Fruit fly (Drosophila melanogaster) whole organism, embryonic: ENCODE results near the gene CG15548.

ENCODE experiments used
- ATbp ChIP-seq: fragments of 200-800 bp; sonication (Bioruptor generic); optimal IDR thresholded peaks from 2 replicates; lab custom pipeline; 2017; ENCODE audit warnings: missing biosample characterization, mild to moderate bottlenecking, missing genetic modification characterization, missing genetic modification reagents
- BEAF-32 ChIP-seq: fragments of 200-800 bp; sonication (Bioruptor generic); optimal IDR thresholded peaks from 3 replicates; lab custom pipeline; 2017; ENCODE audit warnings: missing biosample characterization, missing genetic modification characterization, mild to moderate bottlenecking, moderate library complexity, missing genetic modification reagents
- CG12299 ChIP-seq: fragments of 200-800 bp; sonication (Bioruptor generic); optimal IDR thresholded peaks from 2 replicates; lab custom pipeline; 2018; ENCODE audit warnings: missing biosample characterization, mild to moderate bottlenecking, missing genetic modification characterization
- CG12659 ChIP-seq: fragments of 200-800 bp; sonication (Bioruptor generic); optimal IDR thresholded peaks from 3 replicates; lab custom pipeline; 2017; ENCODE audit warnings: mild to moderate bottlenecking, missing biosample characterization, missing genetic modification reagents, missing genetic modification characterization
- CG12942 ChIP-seq: fragments of 200-800 bp; sonication (Bioruptor generic); optimal IDR thresholded peaks from 3 replicates; lab custom pipeline; 2016; ENCODE audit warnings: missing biosample characterization, missing genetic modification characterization
- CG17186 ChIP-seq: fragments of 200-800 bp; sonication (Bioruptor generic); optimal IDR thresholded peaks from 3 replicates; lab custom pipeline; 2017; ENCODE audit warnings: missing biosample characterization, missing genetic modification reagents, missing genetic modification characterization
- CG17361 ChIP-seq: fragments of 200-800 bp; sonication (Bioruptor generic); IDR thresholded peaks from 3 replicates; pipeline ENCODE4 v1.3.6; 2022; ENCODE audit warnings: missing biosample characterization, missing genetic modification characterization
- CG18619 ChIP-seq: fragments of 200-800 bp; sonication (Bioruptor generic); optimal IDR thresholded peaks from 3 replicates; lab custom pipeline; 2017; ENCODE audit warnings: missing biosample characterization, mild to moderate bottlenecking, missing genetic modification characterization
- CG3065 ChIP-seq: fragments of 200-800 bp; sonication (Bioruptor generic); optimal IDR thresholded peaks from 2 replicates; lab custom pipeline; 2016; ENCODE audit warnings: missing biosample characterization, missing genetic modification characterization
- CG43689 ChIP-seq: fragments of 200-800 bp; sonication (Bioruptor generic); IDR thresholded peaks from 2 replicates; pipeline ENCODE4 v1.3.6; 2022; ENCODE audit warnings: missing biosample characterization, missing genetic modification characterization
- CG4404 ChIP-seq: fragments of 200-800 bp; sonication (Bioruptor generic); IDR thresholded peaks from 2 replicates; pipeline ENCODE4 v1.3.6; 2022; ENCODE audit warnings: missing biosample characterization, missing genetic modification characterization
- CG4820 ChIP-seq: fragments of 200-800 bp; sonication (Bioruptor generic); optimal IDR thresholded peaks from 3 replicates; lab custom pipeline; 2016; ENCODE audit warnings: missing biosample characterization, missing genetic modification characterization
- CG7372 ChIP-seq: fragments of 200-800 bp; sonication (Bioruptor generic); IDR thresholded peaks from 2 replicates; pipeline ENCODE4 v1.3.6; 2022; ENCODE audit warnings: missing biosample characterization, missing genetic modification characterization
- CG7928 ChIP-seq: fragments of 200-800 bp; sonication (Bioruptor generic); optimal IDR thresholded peaks from 2 replicates; lab custom pipeline; 2017; ENCODE audit warnings: missing biosample characterization, mild to moderate bottlenecking, missing genetic modification characterization
- Dip2 ChIP-seq: fragments of 200-800 bp; sonication (Bioruptor generic); IDR thresholded peaks from 2 replicates; pipeline ENCODE4 v1.3.6; 2022; ENCODE audit warnings: missing biosample characterization, missing genetic modification characterization
- Dll ChIP-seq: fragments of 200-800 bp; sonication (Bioruptor generic); IDR thresholded peaks from 4 replicates; pipeline ENCODE4 v1.3.6; 2022; ENCODE audit warnings: missing biosample characterization, missing genetic modification characterization; ENCODE audit not compliant: partially characterized antibody
- E2f2 ChIP-seq: fragments of 200-800 bp; sonication (Bioruptor generic); IDR thresholded peaks from 2 replicates; pipeline ENCODE4 v1.3.6; 2022; ENCODE audit warnings: missing biosample characterization, missing genetic modification characterization
- Elba2 ChIP-seq: fragments of 200-800 bp; sonication (Bioruptor generic); optimal IDR thresholded peaks from 3 replicates; lab custom pipeline; 2016; ENCODE audit warnings: missing biosample characterization, missing genetic modification characterization
- Gug ChIP-seq: fragments of 200-800 bp; sonication (Bioruptor generic); IDR thresholded peaks from 4 replicates; pipeline ENCODE4 v1.3.6; 2022; ENCODE audit warnings: missing biosample characterization, missing genetic modification characterization
- H2.0 ChIP-seq: fragments of 200-800 bp; sonication (Bioruptor generic); IDR thresholded peaks from 2 replicates; pipeline ENCODE4 v1.3.6; 2022; ENCODE audit warnings: missing biosample characterization, missing genetic modification characterization
- HLHmδ ChIP-seq: fragments of 200-800 bp; sonication (Bioruptor generic); optimal IDR thresholded peaks from 2 replicates; lab custom pipeline; 2018; ENCODE audit warnings: missing biosample characterization, mild to moderate bottlenecking, missing genetic modification characterization, moderate library complexity
- Hr3 ChIP-seq: fragments of 200-800 bp; sonication (Bioruptor generic); optimal IDR thresholded peaks from 3 replicates; lab custom pipeline; 2016; ENCODE audit warnings: missing biosample characterization, missing genetic modification characterization
- Kr ChIP-seq: fragments of 200-800 bp; sonication (Bioruptor generic); optimal IDR thresholded peaks from 2 replicates; lab custom pipeline; 2017; ENCODE audit warnings: missing biosample characterization, mild to moderate bottlenecking, missing genetic modification characterization
- NK7.1 ChIP-seq: fragments of 200-800 bp; sonication (Bioruptor generic); optimal IDR thresholded peaks from 3 replicates; lab custom pipeline; 2016; ENCODE audit warnings: missing biosample characterization, missing genetic modification characterization
- Nf-YC ChIP-seq: fragments of 200-800 bp; optimal IDR thresholded peaks from 3 replicates; lab custom pipeline; 2019; ENCODE audit warnings: missing biosample characterization, mild to moderate bottlenecking, missing genetic modification characterization, moderate library complexity
- Opbp ChIP-seq: fragments of 200-800 bp; sonication (Bioruptor generic); IDR thresholded peaks from 3 replicates; pipeline ENCODE4 v1.3.6; 2022; ENCODE audit warnings: missing biosample characterization, missing genetic modification characterization; ENCODE audit not compliant: partially characterized antibody
- Scr ChIP-seq: fragments of 200-800 bp; sonication (Bioruptor generic); IDR thresholded peaks from 2 replicates; pipeline ENCODE4 v1.3.6; 2022; ENCODE audit warnings: missing biosample characterization, missing genetic modification characterization; ENCODE audit not compliant: partially characterized antibody
- TFAM ChIP-seq: fragments of 200-800 bp; sonication (Bioruptor generic); optimal IDR thresholded peaks from 2 replicates; lab custom pipeline; 2017; ENCODE audit warnings: missing biosample characterization, missing genetic modification characterization, inconsistent platforms
- ara ChIP-seq: fragments of 200-800 bp; sonication (Bioruptor generic); IDR thresholded peaks from 2 replicates; pipeline ENCODE4 v1.3.6; 2022; ENCODE audit warnings: missing biosample characterization, missing genetic modification characterization
- cato ChIP-seq: fragments of 200-800 bp; sonication (Bioruptor generic); optimal IDR thresholded peaks from 2 replicates; lab custom pipeline; 2016; ENCODE audit warnings: missing biosample characterization, missing genetic modification characterization, borderline replicate concordance
- chm ChIP-seq: fragments of 200-800 bp; sonication (Bioruptor generic); IDR thresholded peaks from 2 replicates; pipeline ENCODE4 v1.3.6; 2022; ENCODE audit warnings: missing biosample characterization, missing genetic modification characterization
- chn ChIP-seq: fragments of 200-800 bp; sonication (Bioruptor generic); optimal IDR thresholded peaks from 2 replicates; lab custom pipeline; 2016; ENCODE audit warnings: missing biosample characterization, missing genetic modification characterization
- crc ChIP-seq: fragments of 200-800 bp; sonication (Bioruptor generic); optimal IDR thresholded peaks from 2 replicates; lab custom pipeline; 2016; ENCODE audit warnings: missing biosample characterization, missing genetic modification characterization
- da ChIP-seq: fragments of 200-800 bp; sonication (Bioruptor generic); optimal IDR thresholded peaks from 2 replicates; lab custom pipeline; 2016; ENCODE audit warnings: missing biosample characterization, missing genetic modification characterization
- dan ChIP-seq: fragments of 200-800 bp; sonication (Bioruptor generic); IDR thresholded peaks from 2 replicates; pipeline ENCODE4 v1.3.6; 2022; ENCODE audit warnings: missing biosample characterization, missing genetic modification characterization
- dimm ChIP-seq: fragments of 200-800 bp; sonication (Bioruptor generic); IDR thresholded peaks from 2 replicates; pipeline ENCODE4 v1.3.6; 2022; ENCODE audit warnings: missing biosample characterization, missing genetic modification characterization
- dm ChIP-seq: fragments of 200-800 bp; sonication (Bioruptor generic); optimal IDR thresholded peaks from 3 replicates; lab custom pipeline; 2016; ENCODE audit warnings: missing biosample characterization, missing genetic modification characterization
- exex ChIP-seq: fragments of 200-800 bp; sonication (Bioruptor generic); optimal IDR thresholded peaks from 4 replicates; lab custom pipeline; 2018; ENCODE audit warnings: missing biosample characterization, mild to moderate bottlenecking, missing genetic modification characterization, moderate library complexity
- grn ChIP-seq: fragments of 200-800 bp; sonication (Bioruptor generic); optimal IDR thresholded peaks from 3 replicates; lab custom pipeline; 2017; ENCODE audit warnings: missing biosample characterization, missing genetic modification characterization
- hth ChIP-seq: fragments of >200 bp; optimal IDR thresholded peaks from 2 replicates; lab custom pipeline; 2017; ENCODE audit warnings: inconsistent platforms
- nom ChIP-seq: fragments of 200-800 bp; sonication (Bioruptor generic); optimal IDR thresholded peaks from 2 replicates; lab custom pipeline; 2017; ENCODE audit warnings: missing biosample characterization, missing genetic modification characterization, mild to moderate bottlenecking, moderate library complexity, missing genetic modification reagents
- org-1 ChIP-seq: fragments of 200-800 bp; sonication (Bioruptor generic); optimal IDR thresholded peaks from 2 replicates; lab custom pipeline; 2017; ENCODE audit warnings: missing biosample characterization, missing genetic modification characterization
- p53 ChIP-seq: fragments of 200-800 bp; sonication (Bioruptor generic); optimal IDR thresholded peaks from 2 replicates; lab custom pipeline; 2016; ENCODE audit warnings: missing biosample characterization, missing genetic modification characterization
- row ChIP-seq: fragments of 200-800 bp; sonication (Bioruptor generic); IDR thresholded peaks from 3 replicates; pipeline ENCODE4 v1.3.6; 2022; ENCODE audit warnings: missing biosample characterization, missing genetic modification characterization
- salm ChIP-seq: fragments of 200-800 bp; sonication (Bioruptor generic); optimal IDR thresholded peaks from 2 replicates; lab custom pipeline; 2018; ENCODE audit warnings: missing biosample characterization, mild to moderate bottlenecking, missing genetic modification characterization
- sob ChIP-seq: fragments of 200-800 bp; sonication (Bioruptor generic); IDR thresholded peaks from 2 replicates; pipeline ENCODE4 v1.3.6; 2022; ENCODE audit warnings: missing biosample characterization, missing genetic modification characterization
- sqz ChIP-seq: fragments of 200-800 bp; sonication (Bioruptor generic); optimal IDR thresholded peaks from 3 replicates; lab custom pipeline; 2018; ENCODE audit warnings: missing biosample characterization, mild to moderate bottlenecking, missing genetic modification characterization
- sug ChIP-seq: fragments of 200-800 bp; optimal IDR thresholded peaks from 2 replicates; lab custom pipeline; 2019; ENCODE audit warnings: missing biosample characterization, mild to moderate bottlenecking, missing genetic modification characterization, moderate library complexity
- tin ChIP-seq: fragments of 200-800 bp; sonication (Bioruptor generic); optimal IDR thresholded peaks from 3 replicates; lab custom pipeline; 2016; ENCODE audit warnings: missing biosample characterization, missing genetic modification characterization
- trh ChIP-seq: fragments of 200-800 bp; sonication (Bioruptor generic); optimal IDR thresholded peaks from 2 replicates; lab custom pipeline; 2016; ENCODE audit warnings: missing biosample characterization, missing genetic modification characterization
- yki ChIP-seq: fragments of >200 bp; optimal IDR thresholded peaks from 3 replicates; lab custom pipeline; 2018

CG15548 gene

dm6 chr3R:30933894-30934434 lies 25.5 kb upstream of the CG15548 start (continued):
- TF ChIP-seq Dll (no peak), CG7372 (GFP tag; lab: Robert Waterston, UW) (no peak), CG12942 (GFP tag; lab: Kevin White, UChicago) (no peak), CG12299 (tag; lab: Kevin White, UChicago) (no peak), H2.0 (GFP tag; lab: Robert Waterston, UW) (no peak), Elba2 (GFP tag; lab: Kevin White, UChicago) (no peak), Scr (no peak), HLHmδ (peak; percentile 65), yki (no peak), BEAF-32 (GFP tag; lab: Kevin White, UChicago) (no peak), chm (GFP tag; lab: Robert Waterston, UW) (0 out of 2 replicates have a peak, but pooled peaks have one; percentile 32), cato (no peak), CG7928 (GFP tag; lab: Kevin White, UChicago) (no peak), nom (no peak), CG12659 (GFP tag; lab: Kevin White, UChicago) (no peak), CG3065 (GFP tag; lab: Kevin White, UChicago) (no peak)

DNA sequence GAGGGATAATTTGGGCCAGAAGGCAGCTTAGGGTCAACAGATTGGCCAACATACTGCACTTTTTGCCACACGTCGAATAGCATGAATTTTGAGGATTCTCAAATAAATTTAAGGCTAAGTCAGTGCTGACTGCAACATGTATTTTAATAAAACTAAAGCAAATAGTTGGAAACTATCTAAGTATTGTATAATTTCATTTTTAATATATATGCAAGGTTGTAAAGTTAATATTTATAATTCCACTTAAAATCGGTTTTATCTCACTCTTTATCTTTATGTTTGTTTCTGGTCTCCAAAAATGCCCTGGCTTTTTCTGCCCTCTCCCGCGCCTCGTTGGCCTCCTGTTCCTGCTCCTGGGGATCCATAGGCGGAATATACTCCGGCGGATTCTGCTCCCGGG lies 23.1 kb upstream of the CG15548 start, which contains the start of gene CG15549:
CG15549 (minus strand) TSS at position 101 of the 400 bp plus-strand sequence.
- TF ChIP-seq Gug (GFP tag; lab: Robert Waterston, UW) (no peak), crc (no peak), ATbp (no peak), hth (lab: Kevin White, UChicago) (no peak), Hr3 (GFP tag; lab: Kevin White, UChicago) (no peak), Kr (no peak), Nf-YC (tag; lab: Kevin White, UChicago) (no peak), grn (GFP tag; lab: Kevin White, UChicago) (no peak)

- TF ChIP-seq ara (GFP tag; lab: Robert Waterston, UW) (no peak), dimm (no peak), Opbp (GFP tag; lab: Robert Waterston, UW) (no peak), dan (GFP tag; lab: Robert Waterston, UW) (no peak), sqz (GFP tag; lab: Kevin White, UChicago) (no peak), chn (GFP tag; lab: Kevin White, UChicago) (no peak), CG17361 (no peak), sob (no peak), sug (tag; lab: Kevin White, UChicago) (no peak), NK7.1 (GFP tag; lab: Kevin White, UChicago) (no peak), p53 (GFP tag; lab: Kevin White, UChicago) (no peak), tin (GFP tag; lab: Kevin White, UChicago) (no peak), org-1 (no peak), salm (no peak)
Observed at dm6 chr3R:30937002-30937401, 22.5 kb upstream of the CG15548 start, which contains the start of gene CG15550. CG15550 (minus strand) TSS chr3R:30937102.

DNA sequence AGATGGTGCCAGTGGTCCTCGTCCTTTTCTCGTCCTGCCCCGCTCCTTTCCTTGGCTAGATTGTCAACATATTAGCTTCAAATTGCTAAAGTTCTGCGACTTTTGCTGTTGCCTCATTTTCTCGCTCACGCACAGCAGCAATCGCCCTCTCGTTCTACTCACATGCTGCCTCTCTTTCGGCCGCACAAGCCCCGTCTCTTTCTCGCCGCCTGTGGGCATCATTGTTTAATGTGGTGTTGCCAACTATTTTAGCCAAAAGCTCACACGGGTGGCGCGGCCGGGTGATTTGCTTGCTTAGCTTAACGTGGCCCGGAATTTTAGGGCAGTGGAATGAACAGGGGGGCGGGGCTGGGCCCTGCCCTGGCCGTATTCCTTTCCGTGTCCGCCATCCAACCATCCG lies 19.3 kb upstream of the CG15548 start:
- TF ChIP-seq TFAM (GFP tag; lab: Kevin White, UChicago) (no peak), E2f2 (no peak), CG4404 (GFP tag; lab: Robert Waterston, UW) (no peak), CG4820 (GFP tag; lab: Kevin White, UChicago) (no peak), dm (GFP tag; lab: Kevin White, UChicago) (no peak), Dip2 (GFP tag; lab: Robert Waterston, UW) (no peak), da (GFP tag; lab: Kevin White, UChicago) (no peak), CG17186 (GFP tag; lab: Kevin White, UChicago) (no peak), CG43689 (no peak), row (GFP tag; lab: Robert Waterston, UW) (no peak), CG18619 (GFP tag; lab: Kevin White, UChicago) (no peak), trh (no peak), exex (tag; lab: Kevin White, UChicago) (no peak)
